Worm (Caenorhabditis elegans) whole organism, late embryonic: Measurements from ENCODE around the gene col-123.
A peak's percentile ranks its signal among the peaks of the same experiment; 100 is the strongest.

Source experiments
- F13H6.1 ChIP-seq: sonication (generic microtip); optimal IDR thresholded peaks from 2 replicates; lab custom pipeline; 2016; ENCODE audit warnings: missing genetic modification characterization, missing compliant biosample characterization
- K02D7.2 ChIP-seq: sonication (generic microtip); optimal IDR thresholded peaks from 2 replicates; lab custom pipeline; 2017; ENCODE audit warnings: mild to moderate bottlenecking, missing genetic modification characterization, missing compliant biosample characterization
- K09A11.1 ChIP-seq: sonication (generic microtip); optimal IDR thresholded peaks from 2 replicates; lab custom pipeline; 2017; ENCODE audit warnings: antibody characterized with exemption, mild to moderate bottlenecking, missing genetic modification characterization, missing compliant biosample characterization; ENCODE audit not compliant: insufficient read depth
- T23F11.4 ChIP-seq: fragments of 200-800 bp; sonication (Bioruptor generic); optimal IDR thresholded peaks from 2 replicates; lab custom pipeline; 2018; ENCODE audit warnings: mild to moderate bottlenecking, missing genetic modification characterization, missing compliant biosample characterization
- ceh-14 ChIP-seq: sonication (generic microtip); optimal IDR thresholded peaks from 2 replicates; lab custom pipeline; 2016; ENCODE audit warnings: missing genotype, missing genetic modification characterization, missing compliant biosample characterization
- ceh-19 ChIP-seq: fragments of 200-800 bp; sonication (Bioruptor generic); optimal IDR thresholded peaks from 2 replicates; lab custom pipeline; 2018; ENCODE audit warnings: mild to moderate bottlenecking, missing genetic modification characterization, missing compliant biosample characterization
- ceh-24 ChIP-seq: sonication (generic microtip); optimal IDR thresholded peaks from 2 replicates; lab custom pipeline; 2016; ENCODE audit warnings: mild to moderate bottlenecking, missing genetic modification characterization, missing compliant biosample characterization
- ceh-34 ChIP-seq: sonication (generic microtip); optimal IDR thresholded peaks from 2 replicates; lab custom pipeline; 2016; ENCODE audit warnings: mild to moderate bottlenecking, missing genetic modification characterization, missing compliant biosample characterization
- ceh-6 ChIP-seq: fragments of 200-800 bp; sonication (Bioruptor generic); optimal IDR thresholded peaks from 2 replicates; lab custom pipeline; 2018; ENCODE audit warnings: mild to moderate bottlenecking, missing genetic modification characterization, missing compliant biosample characterization
- ceh-9 ChIP-seq: sonication (generic microtip); optimal IDR thresholded peaks from 2 replicates; lab custom pipeline; 2016; ENCODE audit warnings: mild to moderate bottlenecking, missing genetic modification characterization, inconsistent platforms, missing compliant biosample characterization
- che-1 ChIP-seq: sonication (generic microtip); optimal IDR thresholded peaks from 2 replicates; lab custom pipeline; 2016; ENCODE audit warnings: mild to moderate bottlenecking, missing genetic modification characterization, missing compliant biosample characterization
- dve-1 ChIP-seq: sonication (generic microtip); optimal IDR thresholded peaks from 2 replicates; lab custom pipeline; 2017; ENCODE audit warnings: antibody characterized with exemption, mild to moderate bottlenecking, missing genetic modification characterization, missing compliant biosample characterization
- elt-2 ChIP-seq: sonication (generic microtip); optimal IDR thresholded peaks from 2 replicates; lab custom pipeline; 2016; ENCODE audit warnings: missing genetic modification reagents, missing genetic modification characterization, missing compliant biosample characterization
- elt-4 ChIP-seq: sonication (generic microtip); optimal IDR thresholded peaks from 2 replicates; lab custom pipeline; 2016; ENCODE audit warnings: missing genetic modification characterization, missing compliant biosample characterization
- ets-4 ChIP-seq: sonication (generic microtip); optimal IDR thresholded peaks from 2 replicates; lab custom pipeline; 2016; ENCODE audit warnings: missing genetic modification characterization, missing compliant biosample characterization
- eyg-1 ChIP-seq: sonication (generic microtip); optimal IDR thresholded peaks from 2 replicates; lab custom pipeline; 2016; ENCODE audit warnings: missing genotype, missing genetic modification characterization, missing compliant biosample characterization
- fax-1 ChIP-seq: sonication (generic microtip); optimal IDR thresholded peaks from 2 replicates; lab custom pipeline; 2016; ENCODE audit warnings: missing genotype, missing genetic modification characterization, missing compliant biosample characterization
- gmeb-2 ChIP-seq: sonication (generic microtip); optimal IDR thresholded peaks from 2 replicates; lab custom pipeline; 2016; ENCODE audit warnings: missing genetic modification characterization, inconsistent platforms, missing compliant biosample characterization
- hlh-30 ChIP-seq: sonication (generic microtip); optimal IDR thresholded peaks from 2 replicates; lab custom pipeline; 2017; ENCODE audit warnings: antibody characterized with exemption, missing genetic modification characterization, missing compliant biosample characterization; ENCODE audit not compliant: insufficient read depth
- hlh-6 ChIP-seq: sonication (generic microtip); optimal IDR thresholded peaks from 2 replicates; lab custom pipeline; 2016; ENCODE audit warnings: missing genotype, missing genetic modification characterization, missing compliant biosample characterization
- hlh-8 ChIP-seq: sonication (generic microtip); optimal IDR thresholded peaks from 2 replicates; lab custom pipeline; 2016; ENCODE audit warnings: missing genotype, missing genetic modification characterization, missing compliant biosample characterization
- lim-6 ChIP-seq: sonication (generic microtip); optimal IDR thresholded peaks from 2 replicates; lab custom pipeline; 2016; ENCODE audit warnings: missing genetic modification characterization, missing compliant biosample characterization
- lin-11 ChIP-seq: fragments of 200-800 bp; sonication (Bioruptor generic); optimal IDR thresholded peaks from 2 replicates; lab custom pipeline; 2018; ENCODE audit warnings: mild to moderate bottlenecking, missing genetic modification characterization, missing compliant biosample characterization
- mec-3 ChIP-seq: sonication (generic microtip); optimal IDR thresholded peaks from 2 replicates; lab custom pipeline; 2016; ENCODE audit warnings: borderline replicate concordance, missing genetic modification characterization, missing compliant biosample characterization
- nfya-1 ChIP-seq: sonication (generic microtip); optimal IDR thresholded peaks from 2 replicates; lab custom pipeline; 2017; ENCODE audit warnings: missing genetic modification characterization, mild to moderate bottlenecking, missing compliant biosample characterization, antibody characterized with exemption, moderate library complexity
- nhr-11 ChIP-seq: fragments of 150-350 bp; optimal IDR thresholded peaks from 2 replicates; lab custom pipeline; 2014; ENCODE audit warnings: missing biosample characterization, missing genetic modification characterization
- npax-4 ChIP-seq: sonication (generic microtip); optimal IDR thresholded peaks from 2 replicates; lab custom pipeline; 2016; ENCODE audit warnings: missing genetic modification characterization, missing compliant biosample characterization
- odd-2 ChIP-seq: sonication (generic microtip); optimal IDR thresholded peaks from 2 replicates; lab custom pipeline; 2017; ENCODE audit warnings: antibody characterized with exemption, mild to moderate bottlenecking, missing genetic modification characterization, missing compliant biosample characterization
- pag-3 ChIP-seq: sonication (generic microtip); optimal IDR thresholded peaks from 2 replicates; lab custom pipeline; 2016; ENCODE audit warnings: missing compliant biosample characterization, missing genetic modification characterization, borderline replicate concordance
- pqm-1 ChIP-seq: sonication (generic microtip); optimal IDR thresholded peaks from 2 replicates; lab custom pipeline; 2016; ENCODE audit warnings: missing genetic modification characterization, missing compliant biosample characterization
- ref-2 ChIP-seq: sonication (generic microtip); optimal IDR thresholded peaks from 2 replicates; lab custom pipeline; 2016; ENCODE audit warnings: missing genetic modification characterization, missing compliant biosample characterization
- rnt-1 ChIP-seq: sonication (generic microtip); optimal IDR thresholded peaks from 2 replicates; lab custom pipeline; 2016; ENCODE audit warnings: missing genetic modification characterization, missing compliant biosample characterization
- sdc-2 ChIP-seq: sonication (generic microtip); optimal IDR thresholded peaks from 2 replicates; lab custom pipeline; 2016; ENCODE audit warnings: missing genotype, missing genetic modification characterization, missing compliant biosample characterization
- sox-2 ChIP-seq: fragments of 200-800 bp; sonication (Bioruptor generic); IDR thresholded peaks from 2 replicates; pipeline ENCODE4 v1.3.6; 2022; ENCODE audit warnings: missing genetic modification reagents, missing genetic modification characterization, missing compliant biosample characterization
- syd-9 ChIP-seq: sonication (generic microtip); optimal IDR thresholded peaks from 2 replicates; lab custom pipeline; 2016; ENCODE audit warnings: mild to moderate bottlenecking, missing genetic modification characterization, moderate library complexity, missing compliant biosample characterization
- tbx-2 ChIP-seq: sonication (generic microtip); optimal IDR thresholded peaks from 2 replicates; lab custom pipeline; 2016; ENCODE audit warnings: missing genetic modification characterization, missing compliant biosample characterization
- tbx-7 ChIP-seq: sonication (generic microtip); optimal IDR thresholded peaks from 2 replicates; lab custom pipeline; 2016; ENCODE audit warnings: missing genotype, missing genetic modification characterization, missing compliant biosample characterization
- unc-42 ChIP-seq: sonication (generic microtip); optimal IDR thresholded peaks from 2 replicates; lab custom pipeline; 2016; ENCODE audit warnings: missing genotype, missing genetic modification characterization, missing compliant biosample characterization
- unc-55 ChIP-seq: sonication (generic microtip); optimal IDR thresholded peaks from 2 replicates; lab custom pipeline; 2017; ENCODE audit warnings: missing biosample characterization, missing genetic modification reagents, missing genetic modification characterization
- unc-86 ChIP-seq: sonication (generic microtip); optimal IDR thresholded peaks from 2 replicates; lab custom pipeline; 2016; ENCODE audit warnings: missing genetic modification characterization, missing compliant biosample characterization

Gene col-123

ce11 chrIV:9777535-9777934, 44.2 kb upstream of the col-123 start, which contains the start of gene sna-2 (continued):
- TF ChIP-seq K02D7.2, result no peak
- TF ChIP-seq fax-1, result no peak
- no peak for TF ChIP-seq ref-2 (tag; lab: Kevin White, UChicago)
- peak; percentile 66 for TF ChIP-seq ets-4 (tag; lab: Kevin White, UChicago)
- TF ChIP-seq K09A11.1 (tag; lab: Kevin White, UChicago), result no peak
- TF ChIP-seq rnt-1 (tag; lab: Kevin White, UChicago), result peak; percentile 50
- TF ChIP-seq ceh-6 (GFP tag; lab: Kevin White, UChicago), result no peak
- peak; percentile 20 for TF ChIP-seq nfya-1 (tag; lab: Kevin White, UChicago)
- TF ChIP-seq pqm-1 (tag; lab: Kevin White, UChicago), result no peak
- TF ChIP-seq lin-11 (tag; lab: Kevin White, UChicago), result no peak
- no peak for TF ChIP-seq nhr-11 (tag; lab: Kevin White, UChicago)
- TF ChIP-seq sdc-2, result no peak
- no peak for TF ChIP-seq dve-1 (tag; lab: Kevin White, UChicago)
- TF ChIP-seq elt-4 (tag; lab: Kevin White, UChicago), result no peak

ce11 chrIV:9778016-9778415, 43.7 kb upstream of the col-123 start, which contains the start of gene T13F2.6:
Gene T13F2.6 (plus strand): TSS chrIV:9778321.
- no peak for TF ChIP-seq hlh-30 (tag; lab: Kevin White, UChicago)
- no peak for TF ChIP-seq ceh-6 (GFP tag; lab: Kevin White, UChicago)
- no peak for TF ChIP-seq ceh-9 (tag; lab: Kevin White, UChicago)
- no peak for TF ChIP-seq gmeb-2
- no peak for TF ChIP-seq pag-3 (tag; lab: Kevin White, UChicago)
- no peak for TF ChIP-seq ref-2 (tag; lab: Kevin White, UChicago)
- TF ChIP-seq lim-6 (tag; lab: Kevin White, UChicago), result no peak
- no peak for TF ChIP-seq ceh-14
- no peak for TF ChIP-seq unc-42 (tag; lab: Kevin White, UChicago)
- no peak for TF ChIP-seq tbx-7 (tag; lab: Kevin White, UChicago)
- TF ChIP-seq K02D7.2, result no peak
- TF ChIP-seq hlh-6 (tag; lab: Kevin White, UChicago), result no peak
- no peak for TF ChIP-seq sox-2 (GFP tag; lab: Robert Waterston, UW)
- no peak for TF ChIP-seq tbx-2 (tag; lab: Kevin White, UChicago)
- no peak for TF ChIP-seq rnt-1 (tag; lab: Kevin White, UChicago)
- no peak for TF ChIP-seq eyg-1

- TF ChIP-seq syd-9 (no peak), che-1 (tag; lab: Kevin White, UChicago) (no peak), ceh-34 (no peak), hlh-6 (tag; lab: Kevin White, UChicago) (no peak), hlh-30 (tag; lab: Kevin White, UChicago) (no peak), odd-2 (tag; lab: Kevin White, UChicago) (no peak), nfya-1 (tag; lab: Kevin White, UChicago) (no peak), sdc-2 (no peak), ceh-19 (GFP tag; lab: Kevin White, UChicago) (no peak), unc-86 (tag; lab: Kevin White, UChicago) (no peak), T23F11.4 (no peak), ceh-24 (tag; lab: Kevin White, UChicago) (no peak), hlh-8 (tag; lab: Kevin White, UChicago) (no peak), npax-4 (tag; lab: Kevin White, UChicago) (no peak)
These were observed 37.0 kb upstream of the col-123 start, which contains the start of gene sre-4 for ce11 chrIV:9784689-9785088. Gene sre-4 (minus strand): TSS chrIV:9784789.

- TF ChIP-seq mec-3 (tag; lab: Kevin White, UChicago) (no peak), F13H6.1 (tag; lab: Kevin White, UChicago) (no peak), elt-2 (tag; lab: Kevin White, UChicago) (no peak), dve-1 (tag; lab: Kevin White, UChicago) (no peak), nfya-1 (tag; lab: Kevin White, UChicago) (no peak), fax-1 (no peak), unc-55 (no peak)
These were observed 32.2 kb upstream of the col-123 start, which contains the start of gene T13F2.4 for ce11 chrIV:9789496-9789895. Gene T13F2.4 (plus strand): TSS chrIV:9789796.
